Fruit fly (Drosophila melanogaster) whole organism, embryonic: ENCODE data around the gene Cpr64Ad.
A peak's percentile ranks its signal among the peaks of the same experiment; 100 is the strongest.

Source experiments
- Adf1 ChIP-seq: fragments of 200-800 bp; sonication (Bioruptor generic); IDR thresholded peaks from 2 replicates; pipeline ENCODE4 v1.3.6; 2022; ENCODE audit warnings: missing biosample characterization, missing genetic modification characterization
- Atf-2 ChIP-seq: fragments of 200-800 bp; sonication (Bioruptor generic); optimal IDR thresholded peaks from 2 replicates; lab custom pipeline; 2016; ENCODE audit warnings: missing biosample characterization, missing genetic modification characterization
- Atf3 ChIP-seq: fragments of 200-800 bp; sonication (Bioruptor generic); optimal IDR thresholded peaks from 3 replicates; lab custom pipeline; 2016; ENCODE audit warnings: missing biosample characterization, missing genetic modification characterization
- BEAF-32 ChIP-seq: fragments of 200-800 bp; sonication (Bioruptor generic); optimal IDR thresholded peaks from 3 replicates; lab custom pipeline; 2017; ENCODE audit warnings: missing biosample characterization, missing genetic modification characterization, mild to moderate bottlenecking, moderate library complexity, missing genetic modification reagents
- CG10267 ChIP-seq: fragments of 200-800 bp; sonication (Bioruptor generic); optimal IDR thresholded peaks from 2 replicates; lab custom pipeline; 2018; ENCODE audit warnings: missing biosample characterization, mild to moderate bottlenecking, missing genetic modification characterization, moderate library complexity
- CG10431 ChIP-seq: fragments of 200-800 bp; sonication (Bioruptor generic); optimal IDR thresholded peaks from 3 replicates; lab custom pipeline; 2018; ENCODE audit warnings: missing biosample characterization, mild to moderate bottlenecking, missing genetic modification characterization
- CG10959 ChIP-seq: fragments of 200-800 bp; sonication (Bioruptor generic); IDR thresholded peaks from 2 replicates; pipeline ENCODE4 v1.3.6; 2022; ENCODE audit warnings: missing biosample characterization, missing genetic modification characterization
- CG13624 ChIP-seq: fragments of 200-800 bp; sonication (Bioruptor generic); optimal IDR thresholded peaks from 2 replicates; lab custom pipeline; 2016; ENCODE audit warnings: missing biosample characterization, missing genetic modification characterization
- CG17361 ChIP-seq: fragments of 200-800 bp; sonication (Bioruptor generic); IDR thresholded peaks from 3 replicates; pipeline ENCODE4 v1.3.6; 2022; ENCODE audit warnings: missing biosample characterization, missing genetic modification characterization
- CG2129 ChIP-seq: fragments of 200-800 bp; sonication (Bioruptor generic); IDR thresholded peaks from 2 replicates; pipeline ENCODE4 v1.3.6; 2022; ENCODE audit warnings: missing biosample characterization, missing genetic modification characterization; ENCODE audit not compliant: partially characterized antibody
- CG31365 ChIP-seq: fragments of 200-800 bp; sonication (Bioruptor generic); optimal IDR thresholded peaks from 2 replicates; lab custom pipeline; 2018; ENCODE audit warnings: missing biosample characterization, mild to moderate bottlenecking, missing genetic modification characterization
- CG31388 ChIP-seq: fragments of 200-800 bp; sonication (Bioruptor generic); optimal IDR thresholded peaks from 2 replicates; lab custom pipeline; 2016; ENCODE audit warnings: missing biosample characterization, missing genetic modification characterization
- CG34376 ChIP-seq: fragments of 200-800 bp; sonication (Bioruptor generic); optimal IDR thresholded peaks from 2 replicates; lab custom pipeline; 2018; ENCODE audit warnings: missing biosample characterization, mild to moderate bottlenecking, missing genetic modification characterization
- CG4617 ChIP-seq: fragments of 200-800 bp; sonication (Bioruptor generic); optimal IDR thresholded peaks from 3 replicates; lab custom pipeline; 2016; ENCODE audit warnings: missing biosample characterization, missing genetic modification characterization, borderline replicate concordance
- CG7839 ChIP-seq: fragments of 200-800 bp; sonication (Bioruptor generic); optimal IDR thresholded peaks from 3 replicates; lab custom pipeline; 2018; ENCODE audit warnings: missing biosample characterization, mild to moderate bottlenecking, missing genetic modification characterization, moderate library complexity
- CG7928 ChIP-seq: fragments of 200-800 bp; sonication (Bioruptor generic); optimal IDR thresholded peaks from 2 replicates; lab custom pipeline; 2017; ENCODE audit warnings: missing biosample characterization, mild to moderate bottlenecking, missing genetic modification characterization
- Doc3 ChIP-seq: fragments of 200-800 bp; sonication (Bioruptor generic); IDR thresholded peaks from 3 replicates; pipeline ENCODE4 v1.3.6; 2022; ENCODE audit warnings: missing biosample characterization, missing genetic modification characterization; ENCODE audit not compliant: partially characterized antibody
- E2f2 ChIP-seq: fragments of 200-800 bp; sonication (Bioruptor generic); IDR thresholded peaks from 2 replicates; pipeline ENCODE4 v1.3.6; 2022; ENCODE audit warnings: missing biosample characterization, missing genetic modification characterization
- Ets65A ChIP-seq: fragments of 200-800 bp; sonication (Bioruptor generic); peaks from one replicate; lab custom pipeline; 2016; ENCODE audit warnings: missing biosample characterization, missing genetic modification characterization
- GATAe ChIP-seq: fragments of 200-800 bp; sonication (Bioruptor generic); conservative IDR thresholded peaks from 2 replicates; pipeline ENCODE4 v1.3.6; 2022; ENCODE audit warnings: missing biosample characterization, missing genetic modification characterization
- HHEX ChIP-seq: fragments of 200-800 bp; sonication (Bioruptor generic); optimal IDR thresholded peaks from 3 replicates; lab custom pipeline; 2017; ENCODE audit warnings: missing biosample characterization, mild to moderate bottlenecking, missing genetic modification characterization, missing genetic modification reagents
- HLH4C ChIP-seq: fragments of 200-800 bp; sonication (Bioruptor generic); IDR thresholded peaks from 3 replicates; pipeline ENCODE4 v1.3.6; 2022; ENCODE audit warnings: missing biosample characterization, missing genetic modification characterization; ENCODE audit not compliant: partially characterized antibody
- HmgD ChIP-seq: fragments of 200-800 bp; sonication (Bioruptor generic); optimal IDR thresholded peaks from 3 replicates; lab custom pipeline; 2016; ENCODE audit warnings: missing biosample characterization, missing genetic modification characterization
- HmgZ ChIP-seq: fragments of 200-800 bp; sonication (Bioruptor generic); optimal IDR thresholded peaks from 2 replicates; lab custom pipeline; 2018; ENCODE audit warnings: missing biosample characterization, mild to moderate bottlenecking, missing genetic modification characterization
- Hr3 ChIP-seq: fragments of 200-800 bp; sonication (Bioruptor generic); optimal IDR thresholded peaks from 3 replicates; lab custom pipeline; 2016; ENCODE audit warnings: missing biosample characterization, missing genetic modification characterization
- Hsf ChIP-seq: fragments of 200-800 bp; sonication (Bioruptor generic); optimal IDR thresholded peaks from 3 replicates; lab custom pipeline; 2016; ENCODE audit warnings: missing biosample characterization, missing genetic modification characterization
- Mad ChIP-seq: fragments of 200-800 bp; sonication (Bioruptor generic); optimal IDR thresholded peaks from 2 replicates; lab custom pipeline; 2016; ENCODE audit warnings: missing biosample characterization, missing genetic modification characterization
- Med ChIP-seq: fragments of 200-800 bp; sonication (Bioruptor generic); peaks from one replicate; lab custom pipeline; 2016; ENCODE audit warnings: missing biosample characterization, missing genetic modification characterization, mild to moderate bottlenecking, inconsistent platforms, moderate library complexity
- NC2α ChIP-seq: fragments of 200-800 bp; sonication (Bioruptor generic); optimal IDR thresholded peaks from 2 replicates; lab custom pipeline; 2016; ENCODE audit warnings: missing biosample characterization, missing genetic modification characterization
- PHDP ChIP-seq: fragments of 200-800 bp; sonication (Bioruptor generic); optimal IDR thresholded peaks from 3 replicates; lab custom pipeline; 2018; ENCODE audit warnings: missing biosample characterization, mild to moderate bottlenecking, missing genetic modification characterization, moderate library complexity
- Sry-δ ChIP-seq: fragments of 200-800 bp; sonication (Bioruptor generic); optimal IDR thresholded peaks from 2 replicates; lab custom pipeline; 2016; ENCODE audit warnings: missing biosample characterization, missing genetic modification characterization
- Vsx1 ChIP-seq: fragments of 200-800 bp; sonication (Bioruptor generic); optimal IDR thresholded peaks from 2 replicates; lab custom pipeline; 2017; ENCODE audit warnings: missing biosample characterization, mild to moderate bottlenecking, missing genetic modification characterization, missing genetic modification reagents
- ewg ChIP-seq: fragments of 200-800 bp; sonication (Bioruptor generic); optimal IDR thresholded peaks from 3 replicates; lab custom pipeline; 2017; ENCODE audit warnings: mild to moderate bottlenecking, missing biosample characterization, missing genetic modification reagents, missing genetic modification characterization
- fd96Cb ChIP-seq: fragments of 200-800 bp; sonication (Bioruptor generic); optimal IDR thresholded peaks from 2 replicates; lab custom pipeline; 2018; ENCODE audit warnings: missing biosample characterization, mild to moderate bottlenecking, missing genetic modification characterization, moderate library complexity
- fu2 ChIP-seq: fragments of 200-800 bp; sonication (Bioruptor generic); optimal IDR thresholded peaks from 2 replicates; lab custom pipeline; 2016; ENCODE audit warnings: missing biosample characterization, missing genetic modification characterization
- gfzf ChIP-seq: fragments of 200-800 bp; sonication (Bioruptor generic); optimal IDR thresholded peaks from 2 replicates; lab custom pipeline; 2016; ENCODE audit warnings: missing biosample characterization, mild to moderate bottlenecking, missing genetic modification characterization, moderate library complexity
- grau ChIP-seq: fragments of 200-800 bp; optimal IDR thresholded peaks from 3 replicates; lab custom pipeline; 2019; ENCODE audit warnings: missing biosample characterization, mild to moderate bottlenecking, missing genetic modification characterization, moderate library complexity
- gsb-n ChIP-seq: fragments of 200-800 bp; sonication (Bioruptor generic); optimal IDR thresholded peaks from 3 replicates; lab custom pipeline; 2018; ENCODE audit warnings: missing biosample characterization, mild to moderate bottlenecking, missing genetic modification characterization
- hkb ChIP-seq, 2 experiments: fragments of 200-800 bp in 1 of 2; fragments of >200 bp in 1 of 2; sonication (Bioruptor generic) in 1 of 2; IDR thresholded peaks in 1 of 2; optimal IDR thresholded peaks in 1 of 2; 2 replicates each; pipeline versions ENCODE4 v1.3.6 to Lab custom; 2017 to 2022; ENCODE audit warnings: missing biosample characterization in 1 of 2, missing genetic modification characterization in 1 of 2
- knrl ChIP-seq: fragments of 200-800 bp; sonication (Bioruptor generic); IDR thresholded peaks from 3 replicates; pipeline ENCODE4 v1.3.6; 2022; ENCODE audit warnings: missing biosample characterization, missing genetic modification characterization; ENCODE audit not compliant: partially characterized antibody
- lbe ChIP-seq: fragments of 200-800 bp; sonication (Bioruptor generic); optimal IDR thresholded peaks from 2 replicates; lab custom pipeline; 2016; ENCODE audit warnings: missing biosample characterization, mild to moderate bottlenecking, missing genetic modification characterization
- lilli ChIP-seq: fragments of 200-800 bp; sonication (Bioruptor generic); optimal IDR thresholded peaks from 3 replicates; lab custom pipeline; 2016; ENCODE audit warnings: missing biosample characterization, missing genetic modification characterization
- pita ChIP-seq: fragments of 200-800 bp; sonication (Bioruptor generic); optimal IDR thresholded peaks from 2 replicates; lab custom pipeline; 2017; ENCODE audit warnings: missing biosample characterization, mild to moderate bottlenecking, missing genetic modification characterization
- pzg ChIP-seq: fragments of 200-800 bp; sonication (Bioruptor generic); optimal IDR thresholded peaks from 3 replicates; lab custom pipeline; 2018; ENCODE audit warnings: missing biosample characterization, mild to moderate bottlenecking, missing genetic modification characterization, moderate library complexity
- repo ChIP-seq: fragments of 200-800 bp; sonication (Bioruptor generic); optimal IDR thresholded peaks from 2 replicates; lab custom pipeline; 2016; ENCODE audit warnings: missing biosample characterization, missing genetic modification characterization
- salm ChIP-seq: fragments of 200-800 bp; sonication (Bioruptor generic); optimal IDR thresholded peaks from 2 replicates; lab custom pipeline; 2018; ENCODE audit warnings: missing biosample characterization, mild to moderate bottlenecking, missing genetic modification characterization
- sens ChIP-seq: fragments of 200-800 bp; sonication (Bioruptor generic); peaks from one replicate; lab custom pipeline; 2016; ENCODE audit warnings: missing biosample characterization, missing genetic modification characterization
- sna ChIP-seq: fragments of 200-800 bp; sonication (Bioruptor generic); IDR thresholded peaks from 2 replicates; pipeline ENCODE4 v1.3.6; 2022; ENCODE audit warnings: missing biosample characterization, missing genetic modification characterization; ENCODE audit not compliant: partially characterized antibody
- sqz ChIP-seq: fragments of 200-800 bp; sonication (Bioruptor generic); optimal IDR thresholded peaks from 3 replicates; lab custom pipeline; 2018; ENCODE audit warnings: missing biosample characterization, mild to moderate bottlenecking, missing genetic modification characterization
- sug ChIP-seq: fragments of 200-800 bp; optimal IDR thresholded peaks from 2 replicates; lab custom pipeline; 2019; ENCODE audit warnings: missing biosample characterization, mild to moderate bottlenecking, missing genetic modification characterization, moderate library complexity

Gene Cpr64Ad

dm6 chr3L:4262384-4262783 is 47.2 kb downstream of the Cpr64Ad start, which contains the start of the genes CG11586 and VhaM9.7-a (continued):
- TF ChIP-seq CG10959 (GFP tag; lab: Robert Waterston, UW) (no peak), CG7928 (GFP tag; lab: Kevin White, UChicago) (peak; percentile 21), Atf-2 (GFP tag; lab: Kevin White, UChicago) (no peak), grau (tag; lab: Kevin White, UChicago) (peak; percentile 29), CG34376 (peak; percentile 31), BEAF-32 (GFP tag; lab: Kevin White, UChicago) (peak; percentile 66), NC2α (no peak), pita (peak; percentile 52), Sry-δ (GFP tag; lab: Kevin White, UChicago) (peak; percentile 73), GATAe (GFP tag; lab: Robert Waterston, UW) (no peak), HmgD (GFP tag; lab: Kevin White, UChicago) (no peak), gfzf (GFP tag; lab: Kevin White, UChicago) (peak; percentile 56), Adf1 (GFP tag; lab: Robert Waterston, UW) (no peak), HHEX (no peak), lbe (GFP tag; lab: Kevin White, UChicago) (peak; percentile 53), CG13624 (GFP tag; lab: Kevin White, UChicago) (peak; percentile 41), E2f2 (GFP tag; lab: Robert Waterston, UW) (peak; percentile 60), CG10267 (tag; lab: Kevin White, UChicago) (peak; percentile 63), HLH4C (GFP tag; lab: Robert Waterston, UW) (peak; percentile 80), CG10431 (GFP tag; lab: Kevin White, UChicago) (peak; percentile 4), repo (GFP tag; lab: Kevin White, UChicago) (no peak), PHDP (peak; percentile 15), Hsf (GFP tag; lab: Kevin White, UChicago) (peak; percentile 14), gsb-n (tag; lab: Kevin White, UChicago) (peak; percentile 11), fu2 (GFP tag; lab: Kevin White, UChicago) (no peak), sug (tag; lab: Kevin White, UChicago) (peak; percentile 15), Hr3 (GFP tag; lab: Kevin White, UChicago) (peak; percentile 8), Ets65A (peak; percentile 82), lilli (GFP tag; lab: Kevin White, UChicago) (peak; percentile 36), Med (GFP tag; lab: Kevin White, UChicago) (peak; percentile 55), knrl (GFP tag; lab: Robert Waterston, UW) (peak; percentile 69), salm (tag; lab: Kevin White, UChicago) (no peak), Vsx1 (peak; percentile 21), Doc3 (GFP tag; lab: Robert Waterston, UW) (peak; percentile 73; the same call in 2 of the 3 replicates), Mad (GFP tag; lab: Kevin White, UChicago) (peak; percentile 0), pzg (peak; percentile 60), CG4617 (peak; percentile 64), Atf3 (GFP tag; lab: Kevin White, UChicago) (no peak), CG31388 (GFP tag; lab: Kevin White, UChicago) (peak; percentile 13), CG7839 (tag; lab: Kevin White, UChicago) (peak; percentile 26), CG17361 (GFP tag; lab: Robert Waterston, UW) (peak; percentile 47; the same call in 1 of the 3 replicates), sqz (GFP tag; lab: Kevin White, UChicago) (peak; percentile 43), ewg (peak; percentile 8), HmgZ (tag; lab: Kevin White, UChicago) (peak; percentile 40), hkb (optimal IDR thresholded peaks at IDR 0.05; lab: Kevin White, UChicago) (no peak), hkb (GFP tag; IDR thresholded peaks at IDR 0.05; lab: Robert Waterston, UW) (no peak), fd96Cb (no peak), CG31365 (tag; lab: Kevin White, UChicago) (no peak), sna (GFP tag; lab: Robert Waterston, UW) (peak; percentile 68), CG2129 (GFP tag; lab: Robert Waterston, UW) (peak; percentile 37; the same call in 1 of the 2 replicates), sens (peak; percentile 74)
